Worm (Caenorhabditis elegans) whole organism, L3 larva: ENCODE measurements around the gene F38E11.6.

Experiments used
- R02D3.7 ChIP-seq: fragments of 150-350 bp; optimal IDR thresholded peaks from 2 replicates; lab custom pipeline; 2014; ENCODE audit warnings: missing biosample characterization, missing genetic modification characterization
- ZK546.5 ChIP-seq: sonication (generic microtip); optimal IDR thresholded peaks from 2 replicates; lab custom pipeline; 2017; ENCODE audit warnings: missing biosample characterization, missing genetic modification characterization
- ceh-82 ChIP-seq: fragments of 150-350 bp; optimal IDR thresholded peaks from 2 replicates; lab custom pipeline; 2014; ENCODE audit warnings: missing biosample characterization, missing genetic modification characterization
- ceh-9 ChIP-seq: sonication (generic microtip); optimal IDR thresholded peaks from 2 replicates; lab custom pipeline; 2018; ENCODE audit warnings: missing biosample characterization, missing genetic modification characterization
- elt-1 ChIP-seq: fragments of 150-350 bp; optimal IDR thresholded peaks from 2 replicates; lab custom pipeline; 2014; ENCODE audit warnings: missing biosample characterization, missing genetic modification characterization
- elt-2 ChIP-seq: sonication (generic microtip); optimal IDR thresholded peaks from 2 replicates; lab custom pipeline; 2016; ENCODE audit warnings: missing genetic modification reagents, mild to moderate bottlenecking, missing genetic modification characterization, missing compliant biosample characterization
- elt-3 ChIP-seq, 3 experiments: fragments of 150-350 bp in 1 of 3; sonication (generic microtip) in 2 of 3; optimal IDR thresholded peaks; 2 replicates in 2 of 3; 4 replicates in 1 of 3; lab custom pipeline; 2014 to 2017; ENCODE audit warnings: missing biosample characterization in 3 of 3, missing genetic modification characterization in 3 of 3
- eor-1 ChIP-seq, 2 experiments: fragments of 150-350 bp; optimal IDR thresholded peaks; 2 replicates each; lab custom pipeline; 2014 to 2018; ENCODE audit warnings: missing biosample characterization in 2 of 2, missing genetic modification characterization in 2 of 2
- fkh-10 ChIP-seq: sonication (generic microtip); optimal IDR thresholded peaks from 2 replicates; lab custom pipeline; 2017; ENCODE audit warnings: missing biosample characterization, missing genetic modification reagents, missing genetic modification characterization
- fkh-2 ChIP-seq: fragments of 150-350 bp; optimal IDR thresholded peaks from 2 replicates; lab custom pipeline; 2014; ENCODE audit warnings: missing biosample characterization, missing genetic modification reagents, missing genetic modification characterization
- fos-1 ChIP-seq: fragments of 150-350 bp; optimal IDR thresholded peaks from 2 replicates; lab custom pipeline; 2014; ENCODE audit warnings: missing biosample characterization, missing genetic modification characterization
- jun-1 ChIP-seq: fragments of 150-350 bp; optimal IDR thresholded peaks from 2 replicates; lab custom pipeline; 2014; ENCODE audit warnings: missing biosample characterization, missing genetic modification reagents, missing genetic modification characterization
- lin-15B ChIP-seq: fragments of 150-350 bp; optimal IDR thresholded peaks from 2 replicates; lab custom pipeline; 2014; ENCODE audit warnings: missing biosample characterization, missing genetic modification characterization
- lsy-12 ChIP-seq: sonication (generic microtip); optimal IDR thresholded peaks from 2 replicates; lab custom pipeline; 2016; ENCODE audit warnings: mild to moderate bottlenecking, missing genetic modification characterization, missing compliant biosample characterization
- mdl-1 ChIP-seq: fragments of 150-350 bp; optimal IDR thresholded peaks from 2 replicates; lab custom pipeline; 2014; ENCODE audit warnings: missing biosample characterization, missing genetic modification characterization
- nfya-1 ChIP-seq: sonication (generic microtip); optimal IDR thresholded peaks from 2 replicates; lab custom pipeline; 2017; ENCODE audit warnings: missing genetic modification characterization, mild to moderate bottlenecking, missing compliant biosample characterization, antibody characterized with exemption, moderate library complexity; ENCODE audit not compliant: insufficient read depth
- nhr-12 ChIP-seq: fragments of 150-350 bp; optimal IDR thresholded peaks from 2 replicates; lab custom pipeline; 2014; ENCODE audit warnings: missing biosample characterization, missing genetic modification characterization
- nhr-23 ChIP-seq: fragments of 150-350 bp; optimal IDR thresholded peaks from 2 replicates; lab custom pipeline; 2014; ENCODE audit warnings: missing biosample characterization, missing genetic modification reagents, missing genetic modification characterization
- nhr-237 ChIP-seq: fragments of 150-350 bp; optimal IDR thresholded peaks from 2 replicates; lab custom pipeline; 2014; ENCODE audit warnings: missing biosample characterization, missing genetic modification characterization
- nhr-25 ChIP-seq: sonication (generic microtip); optimal IDR thresholded peaks from 2 replicates; lab custom pipeline; 2017; ENCODE audit warnings: missing biosample characterization, missing genetic modification characterization
- nhr-28 ChIP-seq: fragments of 150-350 bp; optimal IDR thresholded peaks from 2 replicates; lab custom pipeline; 2014; ENCODE audit warnings: missing biosample characterization, missing genetic modification characterization
- nhr-67 ChIP-seq: fragments of 150-350 bp; optimal IDR thresholded peaks from 2 replicates; lab custom pipeline; 2014; ENCODE audit warnings: missing biosample characterization, missing genetic modification characterization
- nhr-76 ChIP-seq: fragments of 150-350 bp; sonication (generic microtip); optimal IDR thresholded peaks from 5 replicates; lab custom pipeline; 2014; ENCODE audit warnings: missing biosample characterization, missing genetic modification characterization
- pha-4 ChIP-seq: fragments of 150-350 bp; optimal IDR thresholded peaks from 2 replicates; lab custom pipeline; 2014; ENCODE audit warnings: missing biosample characterization, missing genetic modification reagents, missing genetic modification characterization
- pqm-1 ChIP-seq: fragments of 150-350 bp; optimal IDR thresholded peaks from 2 replicates; lab custom pipeline; 2017; ENCODE audit warnings: missing biosample characterization, missing genetic modification characterization, inconsistent platforms
- snpc-4 ChIP-seq: fragments of 150-350 bp; optimal IDR thresholded peaks from 2 replicates; lab custom pipeline; 2014; ENCODE audit warnings: missing biosample characterization, missing genetic modification characterization
- unc-39 ChIP-seq: sonication (generic microtip); optimal IDR thresholded peaks from 4 replicates; lab custom pipeline; 2017; ENCODE audit warnings: missing biosample characterization, missing genetic modification characterization
- unc-62 ChIP-seq: fragments of 150-350 bp; sonication (generic microtip); optimal IDR thresholded peaks from 4 replicates; lab custom pipeline; 2014; ENCODE audit warnings: missing biosample characterization, missing genetic modification reagents, missing genetic modification characterization
- zag-1 ChIP-seq: fragments of 150-350 bp; optimal IDR thresholded peaks from 2 replicates; lab custom pipeline; 2014; ENCODE audit warnings: missing biosample characterization, missing genetic modification characterization
- ztf-11 ChIP-seq: fragments of 150-350 bp; optimal IDR thresholded peaks from 2 replicates; lab custom pipeline; 2014; ENCODE audit warnings: missing biosample characterization, missing genetic modification characterization

Gene F38E11.6

ce11 chrIV:9511221-9511638 lies 43.9 kb upstream of the F38E11.6 start (continued):
- TF ChIP-seq elt-1 = no peak

ce11 chrIV:9510439-9510838 lies 43.1 kb upstream of the F38E11.6 start, which contains the start of gene C33A12.4:
Gene C33A12.4 (minus strand): TSS chrIV:9510569.
- TF ChIP-seq nhr-67 (tag; lab: Kevin White, UChicago) (no peak), elt-3 (tag; optimal IDR thresholded peaks at IDR 0.05; lab: Kevin White, UChicago) (no peak), nhr-28 (tag; lab: Kevin White, UChicago) (no peak), snpc-4 (tag; lab: Kevin White, UChicago) (no peak), fkh-10 (GFP tag; lab: Kevin White, UChicago) (peak; percentile 17), nfya-1 (peak; percentile 2)
- TF ChIP-seq, all 47 proteins: peak for 2

ce11 chrIV:9508612-9509011 lies 41.3 kb upstream of the F38E11.6 start, which contains the start of gene ethe-1:
Gene ethe-1 (minus strand): TSS chrIV:9508761.
- TF ChIP-seq ceh-82 (tag; lab: Kevin White, UChicago) (no peak), nhr-25 (peak; percentile 19), elt-2 (tag; lab: Kevin White, UChicago) (peak; percentile 21), snpc-4 (tag; lab: Kevin White, UChicago) (peak; percentile 44), ceh-9 (no peak), R02D3.7 (tag; lab: Kevin White, UChicago) (no peak), pha-4 (tag; lab: Kevin White, UChicago) (peak; percentile 78), unc-62 (GFP tag; lab: Kevin White, UChicago) (no peak), fos-1 (tag; lab: Kevin White, UChicago) (no peak), jun-1 (tag; lab: Kevin White, UChicago) (no peak)
- TF ChIP-seq, all 47 proteins: peak for 4

ce11 chrIV:9506251-9506650 lies 38.9 kb upstream of the F38E11.6 start, which contains the start of gene ttr-9:
Gene ttr-9 (minus strand): TSS chrIV:9506351.
- TF ChIP-seq ceh-9 = no peak
- no peak for TF ChIP-seq R02D3.7 (tag; lab: Kevin White, UChicago)
- TF ChIP-seq unc-39 (tag; lab: Kevin White, UChicago) = no peak
- no peak for TF ChIP-seq nhr-28 (tag; lab: Kevin White, UChicago)
- no peak for TF ChIP-seq elt-3 (tag; optimal IDR thresholded peaks at IDR 0.05; lab: Kevin White, UChicago)
- no peak for TF ChIP-seq ZK546.5 (tag; lab: Kevin White, UChicago)
- no peak for TF ChIP-seq zag-1 (tag; lab: Kevin White, UChicago)
- no peak for TF ChIP-seq lin-15B
- no peak for TF ChIP-seq nhr-23 (tag; lab: Kevin White, UChicago)
- no peak for TF ChIP-seq nhr-12

- no peak for TF ChIP-seq ztf-11
- peak; percentile 52 for TF ChIP-seq elt-2 (tag; lab: Kevin White, UChicago)
These were observed 32.8 kb upstream of the F38E11.6 start, which contains the start of gene ugt-21 for ce11 chrIV:9500100-9500499. Gene ugt-21 (plus strand): TSS chrIV:9500311.

ce11 chrIV:9499636-9500035 lies 32.3 kb upstream of the F38E11.6 start:
- TF ChIP-seq lsy-12 (tag; lab: Kevin White, UChicago) = no peak
- TF ChIP-seq pqm-1 (tag; lab: Kevin White, UChicago) = no peak
- no peak for TF ChIP-seq ztf-11
- TF ChIP-seq ZK546.5 (tag; lab: Kevin White, UChicago) = no peak
- no peak for TF ChIP-seq nhr-76 (tag; lab: Kevin White, UChicago)
- TF ChIP-seq nhr-237 (tag; lab: Kevin White, UChicago) = no peak
- TF ChIP-seq nhr-25 = no peak
- TF ChIP-seq eor-1 (tag; optimal IDR thresholded peaks at IDR 0.05; lab: Kevin White, UChicago) = no peak

- TF ChIP-seq elt-2 (tag; lab: Kevin White, UChicago) = no peak
- TF ChIP-seq fkh-2 = no peak
- TF ChIP-seq nhr-67 (tag; lab: Kevin White, UChicago) = no peak
- TF ChIP-seq nhr-76 (tag; lab: Kevin White, UChicago) = no peak
- no peak for TF ChIP-seq ceh-82 (tag; lab: Kevin White, UChicago)
- TF ChIP-seq elt-3 (tag; optimal IDR thresholded peaks at IDR 0.05; lab: Kevin White, UChicago) = no peak
- TF ChIP-seq nhr-28 (tag; lab: Kevin White, UChicago) = no peak
- no peak for TF ChIP-seq pha-4 (tag; lab: Kevin White, UChicago)
- TF ChIP-seq lsy-12 (tag; lab: Kevin White, UChicago) = no peak
- no peak for TF ChIP-seq mdl-1 (tag; lab: Kevin White, UChicago)
- TF ChIP-seq ztf-11 = no peak
- no peak for TF ChIP-seq unc-62 (GFP tag; lab: Kevin White, UChicago)
- TF ChIP-seq, all 47 proteins: peak for 0
These were observed 30.8 kb upstream of the F38E11.6 start, which contains the start of gene sru-4 for ce11 chrIV:9498088-9498487. Gene sru-4 (plus strand): TSS chrIV:9498388.
